Worm (Caenorhabditis elegans) whole organism, L2 larva: Measurements from ENCODE around the gene ndub-2.
A peak's percentile ranks its signal among the peaks of the same experiment; 100 is the strongest.

Source experiments
- F13H6.1 ChIP-seq: sonication (generic microtip); optimal IDR thresholded peaks from 2 replicates; lab custom pipeline; 2016; ENCODE audit warnings: missing genetic modification characterization, missing compliant biosample characterization
- Y55F3AM.14 ChIP-seq: fragments of 200-800 bp; sonication (Bioruptor generic); optimal IDR thresholded peaks from 2 replicates; lab custom pipeline; 2018; ENCODE audit warnings: mild to moderate bottlenecking, missing genetic modification characterization, missing compliant biosample characterization
- alr-1 ChIP-seq: fragments of 150-350 bp; optimal IDR thresholded peaks from 2 replicates; lab custom pipeline; 2014; ENCODE audit warnings: missing biosample characterization, missing genetic modification characterization
- ama-1 ChIP-seq: fragments of 150-350 bp; optimal IDR thresholded peaks from 2 replicates; lab custom pipeline; 2018; ENCODE audit warnings: inconsistent platforms
- blmp-1 ChIP-seq: sonication (generic microtip); optimal IDR thresholded peaks from 2 replicates; lab custom pipeline; 2017; ENCODE audit warnings: missing genetic modification characterization, mild to moderate bottlenecking, missing compliant biosample characterization, antibody characterized with exemption, moderate library complexity; ENCODE audit not compliant: insufficient read depth
- ceh-16 ChIP-seq: fragments of 150-350 bp; optimal IDR thresholded peaks from 2 replicates; lab custom pipeline; 2014; ENCODE audit warnings: missing biosample characterization, missing genetic modification characterization
- ceh-82 ChIP-seq: fragments of 150-350 bp; optimal IDR thresholded peaks from 2 replicates; lab custom pipeline; 2014; ENCODE audit warnings: missing biosample characterization, missing genetic modification characterization
- crh-2 ChIP-seq: sonication (generic microtip); optimal IDR thresholded peaks from 2 replicates; lab custom pipeline; 2017; ENCODE audit warnings: missing biosample characterization, missing genetic modification characterization
- egl-27 ChIP-seq: sonication (generic microtip); optimal IDR thresholded peaks from 3 replicates; lab custom pipeline; 2017; ENCODE audit warnings: missing biosample characterization, missing genetic modification reagents, missing genetic modification characterization
- elt-1 ChIP-seq: fragments of 150-350 bp; optimal IDR thresholded peaks from 2 replicates; lab custom pipeline; 2014; ENCODE audit warnings: missing biosample characterization, missing genetic modification characterization
- elt-3 ChIP-seq: sonication (generic microtip); optimal IDR thresholded peaks from 2 replicates; lab custom pipeline; 2017; ENCODE audit warnings: missing biosample characterization, missing genetic modification characterization
- fos-1 ChIP-seq: fragments of 150-350 bp; optimal IDR thresholded peaks from 2 replicates; lab custom pipeline; 2014; ENCODE audit warnings: missing biosample characterization, missing genetic modification characterization
- gmeb-1 ChIP-seq: fragments of 150-350 bp; optimal IDR thresholded peaks from 2 replicates; lab custom pipeline; 2014; ENCODE audit warnings: missing biosample characterization, missing genetic modification characterization
- lin-13 ChIP-seq: fragments of 150-350 bp; optimal IDR thresholded peaks from 2 replicates; lab custom pipeline; 2014; ENCODE audit warnings: missing biosample characterization, missing genetic modification reagents, missing genetic modification characterization
- mbf-1 ChIP-seq: sonication (generic microtip); optimal IDR thresholded peaks from 2 replicates; lab custom pipeline; 2017; ENCODE audit warnings: missing biosample characterization, missing genetic modification characterization
- mdl-1 ChIP-seq, 2 experiments: fragments of 150-350 bp in 1 of 2; sonication (generic microtip) in 1 of 2; optimal IDR thresholded peaks; 2 replicates each; lab custom pipeline; 2017; ENCODE audit warnings: missing biosample characterization in 2 of 2, missing genetic modification characterization in 2 of 2
- nhr-10 ChIP-seq: sonication (generic microtip); optimal IDR thresholded peaks from 2 replicates; lab custom pipeline; 2017; ENCODE audit warnings: missing biosample characterization, missing genetic modification characterization
- nhr-11 ChIP-seq: fragments of 150-350 bp; optimal IDR thresholded peaks from 2 replicates; lab custom pipeline; 2014; ENCODE audit warnings: missing biosample characterization, missing genetic modification characterization
- nhr-21 ChIP-seq: fragments of 150-350 bp; optimal IDR thresholded peaks from 2 replicates; lab custom pipeline; 2014; ENCODE audit warnings: missing biosample characterization, missing genetic modification characterization
- nhr-237 ChIP-seq: fragments of 150-350 bp; optimal IDR thresholded peaks from 2 replicates; lab custom pipeline; 2014; ENCODE audit warnings: missing biosample characterization, missing genetic modification characterization
- nhr-25 ChIP-seq: fragments of 150-350 bp; sonication (generic microtip); optimal IDR thresholded peaks from 3 replicates; lab custom pipeline; 2014; ENCODE audit warnings: missing biosample characterization, missing genetic modification characterization
- nhr-6 ChIP-seq: fragments of 150-350 bp; optimal IDR thresholded peaks from 2 replicates; lab custom pipeline; 2014; ENCODE audit warnings: missing biosample characterization, missing genetic modification characterization
- sem-4 ChIP-seq: fragments of 150-350 bp; optimal IDR thresholded peaks from 2 replicates; lab custom pipeline; 2014; ENCODE audit warnings: missing biosample characterization, missing genetic modification reagents, missing genetic modification characterization
- skn-1 ChIP-seq: sonication (generic microtip); optimal IDR thresholded peaks from 2 replicates; lab custom pipeline; 2017; ENCODE audit warnings: missing biosample characterization, missing genetic modification characterization
- sma-3 ChIP-seq: sonication (generic microtip); optimal IDR thresholded peaks from 2 replicates; lab custom pipeline; 2016; ENCODE audit warnings: missing genetic modification reagents, missing genetic modification characterization, missing compliant biosample characterization
- sma-9 ChIP-seq, 2 experiments: fragments of 150-350 bp in 1 of 2; sonication (generic microtip) in 1 of 2; optimal IDR thresholded peaks; 2 replicates each; lab custom pipeline; 2014 to 2016; ENCODE audit warnings: missing genetic modification characterization in 2 of 2, mild to moderate bottlenecking in 1 of 2, missing biosample characterization in 1 of 2, missing compliant biosample characterization in 1 of 2, missing genetic modification reagents in 1 of 2, moderate library complexity in 1 of 2
- unc-39 ChIP-seq: fragments of 150-350 bp; optimal IDR thresholded peaks from 2 replicates; lab custom pipeline; 2014; ENCODE audit warnings: missing biosample characterization, missing genetic modification characterization
- unc-55 ChIP-seq: fragments of 150-350 bp; sonication (generic microtip); optimal IDR thresholded peaks from 3 replicates; lab custom pipeline; 2014; ENCODE audit warnings: missing biosample characterization, missing genetic modification reagents, missing genetic modification characterization
- unc-62 ChIP-seq: fragments of 150-350 bp; optimal IDR thresholded peaks from 2 replicates; lab custom pipeline; 2014; ENCODE audit warnings: missing biosample characterization, missing genetic modification reagents, missing genetic modification characterization
- zag-1 ChIP-seq: fragments of 150-350 bp; optimal IDR thresholded peaks from 2 replicates; lab custom pipeline; 2014; ENCODE audit warnings: missing biosample characterization, missing genetic modification characterization
- ztf-4 ChIP-seq: fragments of 150-350 bp; optimal IDR thresholded peaks from 2 replicates; lab custom pipeline; 2014; ENCODE audit warnings: missing biosample characterization, missing genetic modification characterization

ndub-2 gene

ce11 chrII:9014877-9015505, 18.8 kb downstream of the ndub-2 start:
- peak; percentile 15 for TF ChIP-seq fos-1
- no peak for TF ChIP-seq nhr-21 (tag; lab: Kevin White, UChicago)
- TF ChIP-seq nhr-10 (tag; lab: Kevin White, UChicago) = no peak
- TF ChIP-seq crh-2 = no peak
- TF ChIP-seq skn-1 (tag; lab: Kevin White, UChicago) = no peak
- peak; percentile 46 for TF ChIP-seq sma-9 (GFP tag; optimal IDR thresholded peaks at IDR 0.05; lab: Kevin White, UChicago)
- TF ChIP-seq sma-9 (tag; optimal IDR thresholded peaks at IDR 0.05; lab: Kevin White, UChicago) = no peak
- no peak for TF ChIP-seq nhr-6 (tag; lab: Kevin White, UChicago)
- peak; percentile 4 for TF ChIP-seq F13H6.1
- no peak for TF ChIP-seq unc-55
- TF ChIP-seq elt-1 (tag; lab: Kevin White, UChicago) = no peak
- no peak for TF ChIP-seq Y55F3AM.14 (GFP tag; lab: Kevin White, UChicago)
- TF ChIP-seq, all 48 proteins: peak for 3

- TF ChIP-seq unc-55 (no peak), elt-3 (tag; lab: Kevin White, UChicago) (no peak), nhr-237 (tag; lab: Kevin White, UChicago) (no peak), nhr-25 (tag; lab: Kevin White, UChicago) (no peak), ceh-82 (no peak)
Observed at ce11 chrII:9017628-9018027, 21.5 kb downstream of the ndub-2 start.

- TF ChIP-seq egl-27 (tag; lab: Kevin White, UChicago) = no peak
- TF ChIP-seq blmp-1 (tag; lab: Kevin White, UChicago) = peak; percentile 72
- TF ChIP-seq, all 48 proteins: peak for 1
Observed at ce11 chrII:9019704-9020103, 23.5 kb downstream of the ndub-2 start, which contains the start of gene dep-1. Gene dep-1, minus strand, starts transcription at chrII:9019798.

ce11 chrII:9021625-9022024, 25.5 kb downstream of the ndub-2 start:
- TF ChIP-seq ceh-16 (tag; lab: Kevin White, UChicago) = no peak
- no peak for TF ChIP-seq ama-1 (lab: Kevin White, UChicago)
- no peak for TF ChIP-seq unc-39 (tag; lab: Kevin White, UChicago)
- no peak for TF ChIP-seq nhr-11 (tag; lab: Kevin White, UChicago)
- no peak for TF ChIP-seq lin-13 (GFP tag; lab: Kevin White, UChicago)
- TF ChIP-seq Y55F3AM.14 (GFP tag; lab: Kevin White, UChicago) = no peak
- no peak for TF ChIP-seq zag-1 (tag; lab: Kevin White, UChicago)
- TF ChIP-seq alr-1 (tag; lab: Kevin White, UChicago) = no peak
- no peak for TF ChIP-seq gmeb-1
- no peak for TF ChIP-seq sem-4 (tag; lab: Kevin White, UChicago)
- no peak for TF ChIP-seq sma-3
- TF ChIP-seq unc-62 (GFP tag; lab: Kevin White, UChicago) = no peak
- TF ChIP-seq nhr-25 (tag; lab: Kevin White, UChicago) = no peak
- TF ChIP-seq unc-55 = no peak
- no peak for TF ChIP-seq mdl-1 (tag; optimal IDR thresholded peaks at IDR 0.05; lab: Kevin White, UChicago)

ce11 chrII:9024312-9024711, 28.1 kb downstream of the ndub-2 start:
- TF ChIP-seq ztf-4 (tag; lab: Kevin White, UChicago) = no peak
- no peak for TF ChIP-seq sem-4 (tag; lab: Kevin White, UChicago)
- no peak for TF ChIP-seq nhr-25 (tag; lab: Kevin White, UChicago)
- no peak for TF ChIP-seq fos-1
- TF ChIP-seq, all 48 proteins: peak for 0

- TF ChIP-seq nhr-21 (tag; lab: Kevin White, UChicago) = peak; percentile 28
- no peak for TF ChIP-seq mbf-1
- TF ChIP-seq ceh-16 (tag; lab: Kevin White, UChicago) = peak; percentile 72
- TF ChIP-seq ceh-82 = no peak
Observed at ce11 chrII:9026348-9026747, 30.2 kb downstream of the ndub-2 start.
